Worm (Caenorhabditis elegans): Measurements from ENCODE around the gene Y97E10AR.4.

DNA sequence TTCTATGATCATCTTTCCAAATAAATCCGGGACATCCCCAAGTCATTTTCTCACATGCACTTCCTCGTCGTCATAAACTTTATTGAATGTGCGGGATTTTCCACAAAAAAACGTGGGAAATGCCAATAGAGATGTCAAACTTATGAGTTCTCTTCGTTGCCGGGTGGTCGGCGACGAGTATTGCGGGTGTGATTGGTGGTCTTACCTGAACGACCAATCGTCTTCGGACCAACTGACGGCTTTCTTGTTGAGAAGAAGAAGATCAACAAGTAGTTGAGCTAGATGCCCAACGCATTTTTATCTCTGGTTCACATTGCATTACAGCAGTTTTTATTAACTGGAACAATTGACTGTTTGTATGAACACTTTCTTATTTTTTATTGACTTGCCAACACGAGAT is 14.9 kb downstream of the Y97E10AR.4 start:
- TF ChIP-seq lin-15B (tag; optimal IDR thresholded peaks at IDR 0.05) (no peak), ceh-9 (tag; optimal IDR thresholded peaks at IDR 0.05) (no peak)

All from whole organism, L3 larva.